Worm (Caenorhabditis elegans) whole organism, L2 larva: ENCODE data around the gene F52D10.4.

Experiments used
- F13H6.1 ChIP-seq: sonication (generic microtip); optimal IDR thresholded peaks from 2 replicates; lab custom pipeline; 2016; ENCODE audit warnings: missing genetic modification characterization, missing compliant biosample characterization
- ZK546.5 ChIP-seq: sonication (generic microtip); optimal IDR thresholded peaks from 2 replicates; lab custom pipeline; 2017; ENCODE audit warnings: missing biosample characterization, missing genetic modification characterization
- aly-2 ChIP-seq: fragments of 150-350 bp; optimal IDR thresholded peaks from 2 replicates; lab custom pipeline; 2014; ENCODE audit warnings: missing biosample characterization, missing genetic modification characterization
- ceh-16 ChIP-seq: fragments of 150-350 bp; optimal IDR thresholded peaks from 2 replicates; lab custom pipeline; 2014; ENCODE audit warnings: missing biosample characterization, missing genetic modification characterization
- ceh-82 ChIP-seq: fragments of 150-350 bp; optimal IDR thresholded peaks from 2 replicates; lab custom pipeline; 2014; ENCODE audit warnings: missing biosample characterization, missing genetic modification characterization
- crh-2 ChIP-seq: sonication (generic microtip); optimal IDR thresholded peaks from 2 replicates; lab custom pipeline; 2017; ENCODE audit warnings: missing biosample characterization, missing genetic modification characterization
- elt-1 ChIP-seq: fragments of 150-350 bp; optimal IDR thresholded peaks from 2 replicates; lab custom pipeline; 2014; ENCODE audit warnings: missing biosample characterization, missing genetic modification characterization
- elt-3 ChIP-seq: sonication (generic microtip); optimal IDR thresholded peaks from 2 replicates; lab custom pipeline; 2017; ENCODE audit warnings: missing biosample characterization, missing genetic modification characterization
- fos-1 ChIP-seq: fragments of 150-350 bp; optimal IDR thresholded peaks from 2 replicates; lab custom pipeline; 2014; ENCODE audit warnings: missing biosample characterization, missing genetic modification characterization
- gmeb-1 ChIP-seq: fragments of 150-350 bp; optimal IDR thresholded peaks from 2 replicates; lab custom pipeline; 2014; ENCODE audit warnings: missing biosample characterization, missing genetic modification characterization
- lin-13 ChIP-seq: fragments of 150-350 bp; optimal IDR thresholded peaks from 2 replicates; lab custom pipeline; 2014; ENCODE audit warnings: missing biosample characterization, missing genetic modification reagents, missing genetic modification characterization
- lin-39 ChIP-seq: fragments of 150-350 bp; optimal IDR thresholded peaks from 2 replicates; lab custom pipeline; 2014; ENCODE audit warnings: missing biosample characterization, missing genetic modification reagents, missing genetic modification characterization
- lsy-2 ChIP-seq, 2 experiments: fragments of 150-350 bp in 1 of 2; sonication (generic microtip) in 1 of 2; optimal IDR thresholded peaks; 2 replicates each; lab custom pipeline; 2014 to 2017; ENCODE audit warnings: missing biosample characterization in 2 of 2, missing genetic modification characterization in 2 of 2
- mab-5 ChIP-seq: fragments of 150-350 bp; optimal IDR thresholded peaks from 2 replicates; lab custom pipeline; 2014; ENCODE audit warnings: missing biosample characterization, missing genetic modification characterization
- mbf-1 ChIP-seq: sonication (generic microtip); optimal IDR thresholded peaks from 2 replicates; lab custom pipeline; 2017; ENCODE audit warnings: missing biosample characterization, missing genetic modification characterization
- mdl-1 ChIP-seq, 2 experiments: fragments of 150-350 bp in 1 of 2; sonication (generic microtip) in 1 of 2; optimal IDR thresholded peaks; 2 replicates each; lab custom pipeline; 2017; ENCODE audit warnings: missing biosample characterization in 2 of 2, missing genetic modification characterization in 2 of 2
- nhr-11 ChIP-seq: fragments of 150-350 bp; optimal IDR thresholded peaks from 2 replicates; lab custom pipeline; 2014; ENCODE audit warnings: missing biosample characterization, missing genetic modification characterization
- nhr-129 ChIP-seq: fragments of 150-350 bp; optimal IDR thresholded peaks from 2 replicates; lab custom pipeline; 2014; ENCODE audit warnings: missing biosample characterization, missing genetic modification characterization
- nhr-23 ChIP-seq: fragments of 150-350 bp; optimal IDR thresholded peaks from 2 replicates; lab custom pipeline; 2014; ENCODE audit warnings: missing biosample characterization, missing genetic modification reagents, missing genetic modification characterization
- nhr-6 ChIP-seq: fragments of 150-350 bp; optimal IDR thresholded peaks from 2 replicates; lab custom pipeline; 2014; ENCODE audit warnings: missing biosample characterization, missing genetic modification characterization
- nhr-77 ChIP-seq: fragments of 150-350 bp; optimal IDR thresholded peaks from 2 replicates; lab custom pipeline; 2014; ENCODE audit warnings: missing biosample characterization, missing genetic modification characterization
- sem-4 ChIP-seq: fragments of 150-350 bp; optimal IDR thresholded peaks from 2 replicates; lab custom pipeline; 2014; ENCODE audit warnings: missing biosample characterization, missing genetic modification reagents, missing genetic modification characterization
- sma-3 ChIP-seq: sonication (generic microtip); optimal IDR thresholded peaks from 2 replicates; lab custom pipeline; 2016; ENCODE audit warnings: missing genetic modification reagents, missing genetic modification characterization, missing compliant biosample characterization
- sma-9 ChIP-seq, 2 experiments: fragments of 150-350 bp in 1 of 2; sonication (generic microtip) in 1 of 2; optimal IDR thresholded peaks; 2 replicates each; lab custom pipeline; 2014 to 2016; ENCODE audit warnings: missing genetic modification characterization in 2 of 2, mild to moderate bottlenecking in 1 of 2, missing biosample characterization in 1 of 2, missing compliant biosample characterization in 1 of 2, missing genetic modification reagents in 1 of 2, moderate library complexity in 1 of 2
- snpc-4 ChIP-seq: fragments of 150-350 bp; optimal IDR thresholded peaks from 2 replicates; lab custom pipeline; 2014; ENCODE audit warnings: missing biosample characterization, missing genetic modification characterization
- unc-39 ChIP-seq: fragments of 150-350 bp; optimal IDR thresholded peaks from 2 replicates; lab custom pipeline; 2014; ENCODE audit warnings: missing biosample characterization, missing genetic modification characterization
- unc-55 ChIP-seq: fragments of 150-350 bp; sonication (generic microtip); optimal IDR thresholded peaks from 3 replicates; lab custom pipeline; 2014; ENCODE audit warnings: missing biosample characterization, missing genetic modification reagents, missing genetic modification characterization
- unc-62 ChIP-seq: fragments of 150-350 bp; optimal IDR thresholded peaks from 2 replicates; lab custom pipeline; 2014; ENCODE audit warnings: missing biosample characterization, missing genetic modification reagents, missing genetic modification characterization
- zag-1 ChIP-seq: fragments of 150-350 bp; optimal IDR thresholded peaks from 2 replicates; lab custom pipeline; 2014; ENCODE audit warnings: missing biosample characterization, missing genetic modification characterization
- ztf-1 ChIP-seq: fragments of 200-800 bp; sonication (Bioruptor generic); conservative IDR thresholded peaks from 2 replicates; pipeline ENCODE4 v1.3.6; 2022; ENCODE audit warnings: missing genetic modification characterization, missing compliant biosample characterization
- ztf-11 ChIP-seq: sonication (generic microtip); optimal IDR thresholded peaks from 2 replicates; lab custom pipeline; 2017; ENCODE audit warnings: missing biosample characterization, missing genetic modification characterization
- ztf-4 ChIP-seq: fragments of 150-350 bp; optimal IDR thresholded peaks from 2 replicates; lab custom pipeline; 2014; ENCODE audit warnings: missing biosample characterization, missing genetic modification characterization

The F52D10.4 gene

DNA sequence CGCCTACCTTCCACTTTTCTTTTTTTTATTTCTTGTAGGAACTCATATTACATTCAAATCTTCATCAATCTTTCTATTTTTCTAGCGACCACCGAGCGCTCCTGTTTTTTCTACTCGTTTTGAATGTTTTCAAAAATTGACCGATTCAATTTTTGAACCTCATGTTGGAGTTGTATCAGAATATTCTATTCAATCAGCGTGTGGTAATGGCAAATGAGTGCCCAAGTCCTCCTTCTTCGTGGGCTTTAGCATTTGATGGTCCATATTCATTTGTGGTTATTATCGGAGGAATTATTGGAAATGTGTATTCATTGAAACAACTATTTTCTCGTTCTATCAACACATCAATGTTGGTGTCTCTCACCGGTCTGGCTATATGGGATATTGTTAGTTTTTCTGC is at the start of gene F52D10.4:
Gene F52D10.4, plus strand, starts transcription at position 84 of the 400 bp plus-strand sequence.
- TF ChIP-seq nhr-129 (tag; lab: Kevin White, UChicago) (no peak), nhr-77 (tag; lab: Kevin White, UChicago) (no peak), zag-1 (tag; lab: Kevin White, UChicago) (no peak), unc-39 (tag; lab: Kevin White, UChicago) (no peak), nhr-11 (tag; lab: Kevin White, UChicago) (no peak), sem-4 (tag; lab: Kevin White, UChicago) (no peak), F13H6.1 (tag; lab: Kevin White, UChicago) (no peak), ceh-82 (no peak), nhr-23 (tag; lab: Kevin White, UChicago) (no peak), ztf-1 (no peak), crh-2 (tag; lab: Kevin White, UChicago) (no peak), lsy-2 (tag; optimal IDR thresholded peaks at IDR 0.05; lab: Kevin White, UChicago) (no peak), mbf-1 (no peak), ceh-16 (tag; lab: Kevin White, UChicago) (no peak), sma-3 (GFP tag; lab: Kevin White, UChicago) (no peak), mdl-1 (tag; optimal IDR thresholded peaks at IDR 0.05; lab: Kevin White, UChicago) (no peak)

DNA sequence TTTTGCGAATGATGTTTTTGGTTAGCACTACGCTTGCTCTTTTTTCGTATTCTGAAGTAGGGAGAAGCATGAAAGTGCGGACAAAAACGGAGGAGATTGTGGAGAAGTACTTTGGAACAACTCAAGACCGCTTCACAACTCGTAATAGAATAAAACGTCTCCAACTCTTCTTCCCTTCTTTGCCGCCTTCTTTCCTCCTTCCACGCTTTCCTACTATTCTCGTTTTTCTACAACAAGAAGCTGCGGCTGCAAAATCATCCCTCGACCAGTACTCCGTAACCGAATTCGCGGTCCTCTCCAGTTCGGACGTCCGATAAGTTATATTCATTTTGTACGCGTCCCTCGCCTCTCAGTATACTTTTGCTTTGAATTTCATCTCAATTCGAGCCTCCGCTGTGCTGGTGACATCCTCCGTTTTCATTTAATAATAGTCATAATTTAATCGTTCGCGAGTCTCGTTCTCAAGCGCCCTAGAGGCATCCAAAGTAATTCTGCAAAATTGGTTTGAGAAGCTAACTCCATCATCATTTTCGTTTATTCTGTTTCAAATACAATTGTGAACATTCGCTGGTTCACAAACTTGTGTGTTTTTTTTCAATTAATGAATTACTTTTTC is 47.4 kb upstream of the F52D10.4 start:
- peak; percentile 28 for TF ChIP-seq F13H6.1 (tag; lab: Kevin White, UChicago)
- no peak for TF ChIP-seq sma-9 (GFP tag; optimal IDR thresholded peaks at IDR 0.05; lab: Kevin White, UChicago)
- no peak for TF ChIP-seq sma-9 (tag; optimal IDR thresholded peaks at IDR 0.05; lab: Kevin White, UChicago)

DNA sequence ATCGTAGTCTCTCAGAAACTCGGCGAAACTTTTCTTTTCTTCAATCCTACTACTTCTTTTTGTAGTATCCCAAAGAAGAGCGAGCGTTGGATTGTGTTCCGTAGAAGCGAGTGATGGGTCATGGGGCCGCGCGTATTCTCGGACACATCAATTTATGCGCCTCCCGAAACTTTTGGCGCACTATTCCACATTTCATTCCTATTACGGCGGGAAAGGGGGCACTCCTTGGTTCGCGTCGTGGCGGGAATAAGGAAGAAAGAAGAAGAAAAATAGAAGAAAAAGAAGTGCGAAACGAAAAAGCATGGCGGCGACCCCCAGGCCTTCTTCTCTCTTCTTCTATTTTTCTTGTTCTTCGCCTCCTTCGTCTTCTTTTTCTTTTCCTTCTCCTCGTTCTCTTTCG is 45.6 kb upstream of the F52D10.4 start:
- TF ChIP-seq lsy-2 (tag; optimal IDR thresholded peaks at IDR 0.05; lab: Kevin White, UChicago) (peak in 1 of 2 experiments; percentile 11), mdl-1 (tag; optimal IDR thresholded peaks at IDR 0.05; lab: Kevin White, UChicago) (peak in 1 of 2 experiments; percentile 9), unc-55 (GFP tag; lab: Kevin White, UChicago) (peak; percentile 28), nhr-6 (tag; lab: Kevin White, UChicago) (no peak), F13H6.1 (tag; lab: Kevin White, UChicago) (peak; percentile 15), lin-13 (no peak), zag-1 (tag; lab: Kevin White, UChicago) (peak; percentile 52)

DNA sequence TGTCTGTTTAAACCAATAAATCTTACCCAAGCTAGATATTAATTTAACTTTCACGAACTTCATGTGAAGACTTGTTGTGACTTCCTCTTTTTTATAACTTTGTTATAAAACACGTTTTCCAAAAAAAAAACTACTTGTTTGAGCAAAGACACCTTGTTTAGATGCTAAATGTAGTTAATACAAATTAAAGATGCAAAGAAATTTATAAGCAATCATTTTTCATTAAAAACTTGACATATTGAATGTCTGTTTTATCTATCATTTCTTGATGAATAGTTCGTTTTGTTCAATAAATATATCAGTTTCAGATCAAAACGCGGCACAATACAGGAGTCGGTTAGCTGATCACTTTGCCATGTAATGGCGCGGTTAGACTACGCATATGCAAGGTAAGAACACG is 45.1 kb upstream of the F52D10.4 start, which contains the start of gene frm-3:
Gene frm-3, plus strand, starts transcription at position 301 of the 400 bp plus-strand sequence.
- no peak for TF ChIP-seq lin-39
- no peak for TF ChIP-seq ztf-4 (tag; lab: Kevin White, UChicago)

DNA sequence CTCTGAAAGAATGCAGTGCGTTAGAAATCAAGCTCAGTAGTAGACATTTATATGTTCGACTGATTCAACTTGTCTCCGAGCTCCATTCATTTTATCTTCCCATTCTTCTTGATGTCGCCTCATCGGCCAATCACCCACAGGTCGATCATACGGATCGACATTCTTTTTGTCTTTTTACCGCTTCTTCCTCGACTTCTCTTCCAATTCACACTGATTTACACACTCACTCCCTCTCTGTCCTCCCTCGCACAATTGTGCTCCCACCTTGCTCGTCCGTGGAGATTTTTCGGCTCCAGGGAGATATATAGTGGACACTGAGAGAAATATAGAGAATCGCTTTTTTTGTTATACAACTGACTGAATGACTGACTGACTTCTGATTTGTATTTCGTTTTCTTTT is 43.1 kb upstream of the F52D10.4 start:
- peak; percentile 2 for TF ChIP-seq F13H6.1 (tag; lab: Kevin White, UChicago)
- no peak for TF ChIP-seq snpc-4 (tag; lab: Kevin White, UChicago)
- peak; percentile 36 for TF ChIP-seq nhr-129 (tag; lab: Kevin White, UChicago)

DNA sequence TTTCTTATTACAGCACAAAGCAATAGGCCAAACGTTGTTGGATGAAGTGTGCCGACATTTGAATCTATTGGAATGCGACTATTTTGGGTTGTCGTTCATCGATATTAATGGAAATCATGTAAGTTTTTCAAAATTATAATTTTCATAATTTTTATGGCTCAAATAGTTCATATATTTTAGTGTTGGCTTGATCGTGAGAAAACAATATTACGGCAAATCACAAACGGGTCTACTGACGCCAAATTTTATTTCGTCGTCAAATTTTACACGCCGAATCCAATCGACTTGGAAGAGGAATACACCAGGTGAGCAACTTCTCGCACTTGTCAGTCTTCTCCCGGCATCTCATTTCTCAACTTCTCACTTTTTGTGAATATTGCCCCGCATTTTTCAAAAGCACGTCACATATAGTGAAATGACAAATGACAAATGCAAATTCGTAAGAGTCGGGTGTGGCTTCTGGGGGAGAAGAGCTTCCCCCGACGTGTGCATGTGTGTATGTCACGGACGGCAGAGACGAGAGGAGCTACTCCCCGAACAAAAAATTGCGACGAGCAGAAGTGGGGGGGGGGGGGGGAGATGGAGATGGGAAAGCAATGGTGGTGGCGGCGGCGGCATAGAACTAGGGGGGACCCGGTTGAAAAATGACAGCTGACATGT is 40.7 kb upstream of the F52D10.4 start:
- TF ChIP-seq mdl-1 (tag; optimal IDR thresholded peaks at IDR 0.05; lab: Kevin White, UChicago): peak in 1 of 2 experiments; percentile 6
- TF ChIP-seq elt-1 (tag; lab: Kevin White, UChicago): no peak
- TF ChIP-seq mab-5 (tag; lab: Kevin White, UChicago): peak; percentile 82

DNA sequence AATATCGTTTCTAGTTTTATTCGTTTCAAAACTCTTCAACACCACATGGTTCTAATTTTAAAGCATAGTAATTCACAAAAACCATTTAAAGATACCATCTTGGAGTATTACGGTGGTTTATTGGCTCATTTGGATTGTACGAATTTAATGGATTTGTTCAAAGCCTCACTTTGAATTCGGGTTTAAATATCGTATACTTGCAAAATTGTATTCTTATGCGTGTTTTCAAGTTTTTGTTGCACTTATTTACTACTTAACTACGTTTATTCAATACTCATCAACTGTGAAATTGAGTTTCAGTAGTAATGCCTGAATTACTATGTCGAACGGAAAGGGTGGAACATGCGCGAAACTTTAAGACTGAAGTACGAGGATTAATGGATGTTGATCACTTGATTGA is 31.9 kb upstream of the F52D10.4 start, which contains the start of gene abts-2:
Gene abts-2, plus strand, starts transcription at position 301 of the 400 bp plus-strand sequence.
- no peak for TF ChIP-seq nhr-6 (tag; lab: Kevin White, UChicago)
- TF ChIP-seq sem-4 (tag; lab: Kevin White, UChicago): no peak
- TF ChIP-seq lin-39: no peak
- no peak for TF ChIP-seq nhr-77 (tag; lab: Kevin White, UChicago)
- TF ChIP-seq sma-3 (GFP tag; lab: Kevin White, UChicago): no peak
- TF ChIP-seq ztf-1: no peak
- TF ChIP-seq unc-62 (GFP tag; lab: Kevin White, UChicago): no peak
- no peak for TF ChIP-seq lsy-2 (tag; optimal IDR thresholded peaks at IDR 0.05; lab: Kevin White, UChicago)
- TF ChIP-seq fos-1: no peak
- TF ChIP-seq ZK546.5 (tag; lab: Kevin White, UChicago): no peak
- TF ChIP-seq gmeb-1 (tag; lab: Kevin White, UChicago): no peak
- TF ChIP-seq ceh-82: no peak
- no peak for TF ChIP-seq ztf-11
- no peak for TF ChIP-seq elt-3 (tag; lab: Kevin White, UChicago)
- TF ChIP-seq aly-2 (tag; lab: Kevin White, UChicago): no peak
- TF ChIP-seq, all 48 proteins: peak for 0
